Worm (Caenorhabditis elegans) whole organism, L2 larva: ENCODE measurements around the gene F07C3.2.

ENCODE experiments used
- ama-1 ChIP-seq: fragments of 150-350 bp; optimal IDR thresholded peaks from 2 replicates; lab custom pipeline; 2018; ENCODE audit warnings: inconsistent platforms
- unc-62 ChIP-seq: fragments of 150-350 bp; optimal IDR thresholded peaks from 2 replicates; lab custom pipeline; 2014; ENCODE audit warnings: missing biosample characterization, missing genetic modification reagents, missing genetic modification characterization
- zag-1 ChIP-seq: fragments of 150-350 bp; optimal IDR thresholded peaks from 2 replicates; lab custom pipeline; 2014; ENCODE audit warnings: missing biosample characterization, missing genetic modification characterization

ce11 chrV:9218655-9219389 lies 7.1 kb upstream of the F07C3.2 start:
- TF ChIP-seq ama-1 (lab: Kevin White, UChicago): no peak
- TF ChIP-seq zag-1 (tag; lab: Kevin White, UChicago): peak; percentile 39
- TF ChIP-seq unc-62 (GFP tag; lab: Kevin White, UChicago): peak; percentile 65
